Fruit fly (Drosophila melanogaster) S2 (cell line): ENCODE results near the gene QIL1.

Source experiments
- CG8478 ChIP-seq: fragments of >200 bp; optimal IDR thresholded peaks from 2 replicates; lab custom pipeline; 2018
- CTCF ChIP-seq, 2 experiments: fragments of >200 bp; optimal IDR thresholded peaks; 2 replicates each; lab custom pipeline; 2018

dm6 chr3L:17465804-17466203, at the start of gene QIL1:
- no peak for TF ChIP-seq CG8478
- peak in 1 of 2 experiments; percentile 61 for TF ChIP-seq CTCF (optimal IDR thresholded peaks at IDR 0.05; lab: Kevin White, UChicago)
